Worm (Caenorhabditis elegans): Measurements from ENCODE around the gene F35H8.1.

- TF ChIP-seq athp-1 (tag; optimal IDR thresholded peaks at IDR 0.05) (no peak), D2030.7 (GFP tag; IDR thresholded peaks at IDR 0.05) (no peak), mel-28 (tag; optimal IDR thresholded peaks at IDR 0.05; ENCODE audit: borderline replicate concordance) (no peak), hmg-20 (GFP tag; IDR thresholded peaks at IDR 0.05) (no peak), bed-1 (GFP tag; IDR thresholded peaks at IDR 0.05) (no peak), sea-2 (GFP tag; IDR thresholded peaks at IDR 0.05) (no peak), ceh-27 (GFP tag; optimal IDR thresholded peaks at IDR 0.05) (no peak), him-1 (tag; optimal IDR thresholded peaks at IDR 0.05) (no peak), lin-35 (GFP tag; optimal IDR thresholded peaks at IDR 0.05) (no peak), rcor-1 (GFP tag; IDR thresholded peaks at IDR 0.05) (no peak), unc-62 (GFP tag; optimal IDR thresholded peaks at IDR 0.05) (no peak), ztf-6 (GFP tag; IDR thresholded peaks at IDR 0.05) (no peak), pbrm-1 (GFP tag; IDR thresholded peaks at IDR 0.05) (no peak), ceh-91 (GFP tag; IDR thresholded peaks at IDR 0.05) (no peak)
Measured at ce11 chrII:9551536-9551935, 1.5 kb downstream of the F35H8.1 start, which contains the start of gene F35H8.12.

All from whole organism, young adult.